Worm (Caenorhabditis elegans) whole organism, late embryonic: ENCODE data around the gene rsd-3.

Experiments
- T23F11.4 ChIP-seq: fragments of 200-800 bp; sonication (Bioruptor generic); optimal IDR thresholded peaks from 2 replicates; lab custom pipeline; 2018; ENCODE audit warnings: mild to moderate bottlenecking, missing genetic modification characterization, missing compliant biosample characterization
- ceh-9 ChIP-seq: sonication (generic microtip); optimal IDR thresholded peaks from 2 replicates; lab custom pipeline; 2016; ENCODE audit warnings: mild to moderate bottlenecking, missing genetic modification characterization, inconsistent platforms, missing compliant biosample characterization
- elt-2 ChIP-seq: sonication (generic microtip); optimal IDR thresholded peaks from 2 replicates; lab custom pipeline; 2016; ENCODE audit warnings: missing genetic modification reagents, missing genetic modification characterization, missing compliant biosample characterization
- lin-11 ChIP-seq: fragments of 200-800 bp; sonication (Bioruptor generic); optimal IDR thresholded peaks from 2 replicates; lab custom pipeline; 2018; ENCODE audit warnings: mild to moderate bottlenecking, missing genetic modification characterization, missing compliant biosample characterization
- pqm-1 ChIP-seq: sonication (generic microtip); optimal IDR thresholded peaks from 2 replicates; lab custom pipeline; 2016; ENCODE audit warnings: missing genetic modification characterization, missing compliant biosample characterization

ce11 chrX:11752289-11752688 lies 46.0 kb upstream of the rsd-3 start:
- TF ChIP-seq lin-11 (tag; lab: Kevin White, UChicago) (no peak), elt-2 (tag; lab: Kevin White, UChicago) (no peak), T23F11.4 (GFP tag; lab: Kevin White, UChicago) (no peak), pqm-1 (tag; lab: Kevin White, UChicago) (no peak), ceh-9 (no peak)
